Worm (Caenorhabditis elegans) whole organism, mixed stage, embryonic: ENCODE results near the gene sdz-32.

Experiments
- elt-3 ChIP-seq: fragments of 150-350 bp; optimal IDR thresholded peaks from 2 replicates; lab custom pipeline; 2014; ENCODE audit warnings: missing biosample characterization, missing genetic modification characterization
- nhr-237 ChIP-seq: fragments of 150-350 bp; optimal IDR thresholded peaks from 2 replicates; lab custom pipeline; 2014; ENCODE audit warnings: missing biosample characterization, missing genetic modification characterization
- nhr-76 ChIP-seq: sonication (generic microtip); optimal IDR thresholded peaks from 2 replicates; lab custom pipeline; 2017; ENCODE audit warnings: missing biosample characterization, missing genetic modification characterization
- unc-39 ChIP-seq: fragments of 150-350 bp; optimal IDR thresholded peaks from 2 replicates; lab custom pipeline; 2014; ENCODE audit warnings: missing biosample characterization, missing genetic modification characterization

DNA sequence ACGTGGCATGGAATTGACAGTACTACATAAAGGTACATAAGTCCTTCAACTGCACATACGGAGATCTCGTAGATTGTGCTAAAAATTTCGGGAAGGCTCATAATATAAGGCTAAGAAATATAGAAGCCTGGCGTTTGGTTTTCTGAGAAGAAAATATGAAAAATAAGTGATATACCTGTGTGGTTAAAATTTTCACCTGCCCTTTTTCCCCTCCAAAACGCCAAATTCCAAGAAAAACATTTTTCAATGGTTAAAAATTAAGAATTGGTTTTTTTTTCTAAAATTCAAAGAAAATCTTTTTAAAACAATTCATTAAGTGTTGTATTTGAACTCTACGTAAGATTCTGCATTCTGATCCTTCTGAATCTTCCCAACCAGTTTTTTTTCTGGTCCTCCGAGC lies 40.8 kb downstream of the sdz-32 start, which contains the start of gene srz-5:
- TF ChIP-seq nhr-237 (tag; lab: Kevin White, UChicago) (no peak), elt-3 (tag; lab: Kevin White, UChicago) (no peak), nhr-76 (tag; lab: Kevin White, UChicago) (no peak), unc-39 (no peak)
